Worm (Caenorhabditis elegans) whole organism, young adult: ENCODE results near the gene acd-4.

ENCODE experiments used
- B0019.2 ChIP-seq: fragments of 200-800 bp; sonication (Bioruptor generic); conservative IDR thresholded peaks from 2 replicates; pipeline ENCODE4 v1.3.6; 2022; ENCODE audit warnings: missing genetic modification reagents, missing genetic modification characterization, missing compliant biosample characterization
- C06A6.2 ChIP-seq: fragments of 200-800 bp; sonication (Bioruptor generic); conservative IDR thresholded peaks from 2 replicates; pipeline ENCODE4 v1.3.6; 2022; ENCODE audit warnings: missing genetic modification characterization, missing compliant biosample characterization
- F23B12.7 ChIP-seq: sonication (generic microtip); optimal IDR thresholded peaks from 2 replicates; lab custom pipeline; 2017; ENCODE audit warnings: missing genetic modification characterization, mild to moderate bottlenecking, missing compliant biosample characterization, antibody characterized with exemption, moderate library complexity; ENCODE audit not compliant: insufficient read depth
- F33H1.4 ChIP-seq: fragments of 200-800 bp; sonication (Bioruptor generic); IDR thresholded peaks from 2 replicates; pipeline ENCODE4 v1.3.6; 2022; ENCODE audit warnings: missing genetic modification reagents, missing genetic modification characterization, missing compliant biosample characterization
- F57C9.4 ChIP-seq: sonication (generic microtip); optimal IDR thresholded peaks from 2 replicates; lab custom pipeline; 2017; ENCODE audit warnings: mild to moderate bottlenecking, missing genetic modification characterization, missing compliant biosample characterization
- K12H6.12 ChIP-seq: fragments of 200-800 bp; sonication (Bioruptor generic); optimal IDR thresholded peaks from 2 replicates; lab custom pipeline; 2018; ENCODE audit warnings: mild to moderate bottlenecking, missing genetic modification characterization, missing compliant biosample characterization
- Y53G8AR.9 ChIP-seq: fragments of 200-800 bp; sonication (Bioruptor generic); conservative IDR thresholded peaks from 2 replicates; pipeline ENCODE4 v1.3.6; 2022; ENCODE audit warnings: missing genetic modification reagents, missing genetic modification characterization, missing compliant biosample characterization
- Y56A3A.18 ChIP-seq: fragments of 200-800 bp; sonication (Bioruptor generic); IDR thresholded peaks from 2 replicates; pipeline ENCODE4 v1.3.6; 2022; ENCODE audit warnings: missing genetic modification reagents, missing genetic modification characterization, missing compliant biosample characterization
- Y67H2A.10 ChIP-seq: fragments of 200-800 bp; sonication (Bioruptor generic); conservative IDR thresholded peaks from 2 replicates; pipeline ENCODE4 v1.3.6; 2022; ENCODE audit warnings: missing genetic modification reagents, missing genetic modification characterization, missing compliant biosample characterization
- ZK185.1 ChIP-seq: sonication (generic microtip); optimal IDR thresholded peaks from 2 replicates; lab custom pipeline; 2016; ENCODE audit warnings: mild to moderate bottlenecking, missing genetic modification characterization, missing compliant biosample characterization; ENCODE audit not compliant: poor library complexity, severe bottlenecking
- ama-1 ChIP-seq, 3 experiments: fragments of 150-350 bp in 1 of 3; sonication (generic microtip) in 2 of 3; optimal IDR thresholded peaks; 2 replicates each; lab custom pipeline; 2014 to 2018; ENCODE audit warnings: missing biosample characterization in 2 of 3, missing genetic modification characterization in 2 of 3, missing genetic modification reagents in 2 of 3
- attf-5 ChIP-seq: fragments of 200-800 bp; sonication (Bioruptor generic); optimal IDR thresholded peaks from 2 replicates; lab custom pipeline; 2018; ENCODE audit warnings: mild to moderate bottlenecking, missing genetic modification characterization, missing compliant biosample characterization
- cebp-1 ChIP-seq, 2 experiments: fragments of 200-800 bp in 1 of 2; sonication (Bioruptor generic) in 1 of 2; sonication (generic microtip) in 1 of 2; IDR thresholded peaks in 1 of 2; optimal IDR thresholded peaks in 1 of 2; 2 replicates each; pipeline versions ENCODE4 v1.3.6 to Lab custom; 2017 to 2022; ENCODE audit warnings: missing compliant biosample characterization in 2 of 2, missing genetic modification characterization in 2 of 2, mild to moderate bottlenecking in 1 of 2, missing genetic modification reagents in 1 of 2, moderate library complexity in 1 of 2
- fkh-3 ChIP-seq: sonication (generic microtip); optimal IDR thresholded peaks from 2 replicates; lab custom pipeline; 2016; ENCODE audit warnings: mild to moderate bottlenecking, missing genetic modification characterization, missing compliant biosample characterization
- gei-17 ChIP-seq: fragments of 200-800 bp; sonication (Bioruptor generic); optimal IDR thresholded peaks from 2 replicates; lab custom pipeline; 2018; ENCODE audit warnings: mild to moderate bottlenecking, missing genetic modification characterization, missing compliant biosample characterization
- hmg-1.2 ChIP-seq: fragments of 200-800 bp; sonication (Bioruptor generic); IDR thresholded peaks from 2 replicates; pipeline ENCODE4 v1.3.6; 2022; ENCODE audit warnings: missing genetic modification reagents, missing genetic modification characterization, missing compliant biosample characterization
- let-526 ChIP-seq: fragments of 200-800 bp; sonication (Bioruptor generic); IDR thresholded peaks from 2 replicates; pipeline ENCODE4 v1.3.6; 2022; ENCODE audit warnings: missing genetic modification reagents, missing genetic modification characterization, missing compliant biosample characterization
- let-607 ChIP-seq, 2 experiments: fragments of 200-800 bp in 1 of 2; sonication (Bioruptor generic) in 1 of 2; sonication (generic microtip) in 1 of 2; optimal IDR thresholded peaks; 2 replicates each; lab custom pipeline; 2016 to 2018; ENCODE audit warnings: mild to moderate bottlenecking in 2 of 2, missing compliant biosample characterization in 2 of 2, missing genetic modification characterization in 2 of 2, moderate library complexity in 2 of 2, missing genotype in 1 of 2
- lir-1 ChIP-seq: fragments of 200-800 bp; sonication (Bioruptor generic); conservative IDR thresholded peaks from 2 replicates; pipeline ENCODE4 v1.3.6; 2022; ENCODE audit warnings: missing genetic modification reagents, missing genetic modification characterization, missing compliant biosample characterization
- lsy-27 ChIP-seq: sonication (generic microtip); optimal IDR thresholded peaks from 2 replicates; lab custom pipeline; 2017; ENCODE audit warnings: missing genetic modification characterization, mild to moderate bottlenecking, missing compliant biosample characterization, antibody characterized with exemption, missing genotype, borderline replicate concordance; ENCODE audit not compliant: insufficient read depth
- madf-10 ChIP-seq: sonication (generic microtip); optimal IDR thresholded peaks from 2 replicates; lab custom pipeline; 2016; ENCODE audit warnings: mild to moderate bottlenecking, missing genetic modification characterization, missing compliant biosample characterization
- nfyb-1 ChIP-seq: fragments of 200-800 bp; sonication (Bioruptor generic); IDR thresholded peaks from 2 replicates; pipeline ENCODE4 v1.3.6; 2022; ENCODE audit warnings: missing genetic modification reagents, missing genetic modification characterization, missing compliant biosample characterization
- nhr-80 ChIP-seq: sonication (generic microtip); optimal IDR thresholded peaks from 2 replicates; lab custom pipeline; 2016; ENCODE audit warnings: missing genetic modification characterization, missing compliant biosample characterization
- pbrm-1 ChIP-seq: fragments of 200-800 bp; sonication (Bioruptor generic); IDR thresholded peaks from 2 replicates; pipeline ENCODE4 v1.3.6; 2022; ENCODE audit warnings: missing genetic modification reagents, missing genetic modification characterization, missing compliant biosample characterization
- pha-4 ChIP-seq: fragments of 150-350 bp; sonication (generic microtip); optimal IDR thresholded peaks from 2 replicates; lab custom pipeline; 2014; ENCODE audit warnings: missing biosample characterization, missing genetic modification reagents, missing genetic modification characterization
- rcor-1 ChIP-seq: fragments of 200-800 bp; sonication (Bioruptor generic); IDR thresholded peaks from 2 replicates; pipeline ENCODE4 v1.3.6; 2022; ENCODE audit warnings: missing genetic modification reagents, missing genetic modification characterization, missing compliant biosample characterization
- rec-8 ChIP-seq, 2 experiments: sonication (generic microtip); optimal IDR thresholded peaks; 2 replicates each; lab custom pipeline; 2016; ENCODE audit warnings: mild to moderate bottlenecking in 2 of 2, missing genetic modification characterization in 2 of 2, missing genetic modification reagents in 2 of 2, missing genotype in 2 of 2, missing biosample characterization in 1 of 2, missing compliant biosample characterization in 1 of 2, moderate library complexity in 1 of 2
- rpc-1 ChIP-seq, 2 experiments: fragments of 150-350 bp in 1 of 2; sonication (generic microtip) in 1 of 2; optimal IDR thresholded peaks; 2 replicates each; lab custom pipeline; 2014 to 2018; ENCODE audit warnings: missing biosample characterization in 1 of 2, missing genetic modification characterization in 1 of 2, missing genetic modification reagents in 1 of 2, missing genotype in 1 of 2
- snpc-4 ChIP-seq, 5 experiments: fragments of 150-350 bp in 1 of 5; sonication (generic microtip) in 4 of 5; optimal IDR thresholded peaks; 2 replicates each; lab custom pipeline; 2014 to 2018; ENCODE audit warnings: missing genetic modification characterization in 5 of 5, missing biosample characterization in 3 of 5, antibody characterized with exemption in 2 of 5, mild to moderate bottlenecking in 2 of 5, missing compliant biosample characterization in 2 of 5, missing genotype in 2 of 5, moderate library complexity in 2 of 5, missing genetic modification reagents in 1 of 5
- tlf-1 ChIP-seq: fragments of 200-800 bp; sonication (Bioruptor generic); optimal IDR thresholded peaks from 2 replicates; lab custom pipeline; 2018; ENCODE audit warnings: mild to moderate bottlenecking, missing genetic modification characterization, missing compliant biosample characterization
- unc-130 ChIP-seq: sonication (generic microtip); optimal IDR thresholded peaks from 2 replicates; lab custom pipeline; 2016; ENCODE audit warnings: missing genetic modification reagents, missing genetic modification characterization, missing compliant biosample characterization
- zim-3 ChIP-seq: sonication (generic microtip); optimal IDR thresholded peaks from 2 replicates; lab custom pipeline; 2017; ENCODE audit warnings: mild to moderate bottlenecking, missing genetic modification characterization, moderate library complexity, missing compliant biosample characterization
- ztf-18 ChIP-seq: sonication (generic microtip); optimal IDR thresholded peaks from 2 replicates; lab custom pipeline; 2016; ENCODE audit warnings: missing genotype, mild to moderate bottlenecking, missing genetic modification characterization, missing compliant biosample characterization
- ztf-25 ChIP-seq: fragments of 200-800 bp; sonication (Bioruptor generic); IDR thresholded peaks from 2 replicates; pipeline ENCODE4 v1.3.6; 2022; ENCODE audit warnings: missing genetic modification reagents, missing genetic modification characterization, missing compliant biosample characterization
- ztf-26 ChIP-seq: sonication (generic microtip); optimal IDR thresholded peaks from 2 replicates; lab custom pipeline; 2017; ENCODE audit warnings: missing genetic modification characterization, missing compliant biosample characterization

The acd-4 gene

DNA sequence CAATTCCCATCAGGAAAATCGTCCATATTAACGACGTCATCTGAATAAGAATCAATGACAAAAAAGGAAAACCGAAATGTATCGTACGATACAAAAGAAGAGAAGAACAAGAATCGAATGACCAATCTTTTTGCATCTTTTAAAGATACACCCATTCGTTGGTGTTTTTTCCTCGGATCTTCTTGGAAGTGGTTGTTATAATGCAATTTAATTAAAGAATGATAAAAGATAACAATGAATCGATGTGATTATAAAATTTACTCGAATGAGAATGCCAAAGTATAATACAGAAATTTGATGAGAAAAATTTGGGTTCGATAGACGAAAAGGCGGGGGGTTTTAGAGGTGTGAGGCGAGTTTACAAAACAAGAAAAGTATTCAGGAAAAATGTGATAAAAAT lies 9.0 kb upstream of the acd-4 start, which contains the start of gene F41E6.12:
TSS of gene F41E6.12 (minus strand) at position 101 of the 400 bp plus-strand sequence.
- no peak for TF ChIP-seq B0019.2 (GFP tag; lab: Robert Waterston, UW)
- 0 out of 2 replicates have a peak, but pooled peaks have one; percentile 3 for TF ChIP-seq F33H1.4 (GFP tag; lab: Robert Waterston, UW)
- no peak for TF ChIP-seq let-607 (tag; optimal IDR thresholded peaks at IDR 0.05; lab: Kevin White, UChicago)
- peak; percentile 47 for TF ChIP-seq tlf-1
- no peak for TF ChIP-seq F57C9.4 (tag; lab: Kevin White, UChicago)
- TF ChIP-seq rcor-1 (GFP tag; lab: Robert Waterston, UW), result 0 out of 2 replicates have a peak, but pooled peaks have one; percentile 15
- TF ChIP-seq ama-1 (optimal IDR thresholded peaks at IDR 0.05; lab: Kevin White, UChicago), result peak; percentile 69
- no peak for TF ChIP-seq ama-1 (GFP tag; optimal IDR thresholded peaks at IDR 0.05; lab: Kevin White, UChicago)
- no peak for TF ChIP-seq ztf-18 (tag; lab: Kevin White, UChicago)
- TF ChIP-seq ztf-26, result no peak
- TF ChIP-seq Y53G8AR.9 (GFP tag; lab: Robert Waterston, UW), result peak; percentile 41; the same call in 1 of the 2 replicates
- TF ChIP-seq unc-130 (GFP tag; lab: Kevin White, UChicago), result no peak

DNA sequence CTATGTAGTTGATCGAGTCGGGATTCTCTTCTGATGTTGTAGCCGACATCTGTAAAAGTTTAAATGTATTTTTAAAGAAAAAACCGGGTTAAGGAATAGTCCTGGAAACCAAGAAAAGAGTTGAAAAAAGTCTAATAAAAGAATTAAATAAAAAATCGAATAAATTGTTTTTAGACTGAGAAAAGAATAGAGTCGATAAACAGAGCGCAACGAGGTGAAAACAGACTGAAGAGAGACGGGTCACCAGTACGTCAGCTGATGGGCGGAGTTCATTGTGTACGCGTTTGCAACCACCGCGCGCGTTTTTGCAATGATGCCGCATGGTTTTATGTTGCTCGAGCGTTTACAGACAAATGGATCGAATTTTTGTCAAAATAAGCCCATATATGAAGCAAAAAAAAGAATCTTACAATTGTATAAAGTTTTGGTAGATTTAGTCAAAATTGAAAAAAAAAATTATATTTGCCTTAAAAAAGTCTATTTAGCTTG lies 6.7 kb upstream of the acd-4 start, which contains the start of gene atg-18:
TSS of gene atg-18 (minus strand) at position 51 of the 489 bp plus-strand sequence.
- peak; percentile 26 for TF ChIP-seq pha-4 (tag; lab: Kevin White, UChicago)
- peak; percentile 82 for TF ChIP-seq nhr-80 (tag; lab: Kevin White, UChicago)
- TF ChIP-seq hmg-1.2 (GFP tag; lab: Robert Waterston, UW), result peak; percentile 31; the same call in 1 of the 2 replicates
- TF ChIP-seq ama-1 (optimal IDR thresholded peaks at IDR 0.05; lab: Kevin White, UChicago), result no peak
- TF ChIP-seq ama-1 (GFP tag; optimal IDR thresholded peaks at IDR 0.05; lab: Kevin White, UChicago), result no peak
- peak; percentile 78 for TF ChIP-seq madf-10 (tag; lab: Kevin White, UChicago)
- TF ChIP-seq lsy-27, result no peak
- peak; percentile 63 for TF ChIP-seq F23B12.7 (tag; lab: Kevin White, UChicago)
- TF ChIP-seq gei-17 (GFP tag; lab: Kevin White, UChicago), result no peak
- TF ChIP-seq zim-3 (tag; lab: Kevin White, UChicago), result no peak
- peak; percentile 41; the same call in 1 of the 2 replicates for TF ChIP-seq Y56A3A.18
- peak; percentile 66; the same call in 1 of the 2 replicates for TF ChIP-seq nfyb-1 (GFP tag; lab: Robert Waterston, UW)
- TF ChIP-seq lir-1 (GFP tag; lab: Robert Waterston, UW), result 0 out of 2 replicates have a peak, but pooled peaks have one; percentile 16
- TF ChIP-seq C06A6.2 (GFP tag; lab: Robert Waterston, UW), result no peak
- TF ChIP-seq snpc-4 (GFP tag; optimal IDR thresholded peaks at IDR 0.05; lab: Kevin White, UChicago), result no peak
- peak in 1 of 4 experiments; percentile 26 for TF ChIP-seq snpc-4 (tag; optimal IDR thresholded peaks at IDR 0.05; lab: Kevin White, UChicago)
- peak; percentile 68 for TF ChIP-seq pbrm-1 (GFP tag; lab: Robert Waterston, UW)
- TF ChIP-seq cebp-1 (GFP tag; IDR thresholded peaks at IDR 0.05; lab: Robert Waterston, UW), result 0 out of 2 replicates have a peak, but pooled peaks have one; percentile 15
- no peak for TF ChIP-seq cebp-1 (tag; optimal IDR thresholded peaks at IDR 0.05; lab: Kevin White, UChicago)
- 0 out of 2 replicates have a peak, but pooled peaks have one; percentile 9 for TF ChIP-seq ztf-25 (GFP tag; lab: Robert Waterston, UW)
- TF ChIP-seq ZK185.1 (tag; lab: Kevin White, UChicago), result peak; percentile 11
- no peak for TF ChIP-seq let-526 (GFP tag; lab: Robert Waterston, UW)
- peak; percentile 49 for TF ChIP-seq attf-5 (GFP tag; lab: Kevin White, UChicago)
- TF ChIP-seq fkh-3, result no peak
- peak; percentile 56 for TF ChIP-seq K12H6.12 (tag; lab: Kevin White, UChicago)
- TF ChIP-seq rpc-1 (optimal IDR thresholded peaks at IDR 0.05; lab: Kevin White, UChicago), result peak; percentile 31
- no peak for TF ChIP-seq rpc-1 (tag; optimal IDR thresholded peaks at IDR 0.05; lab: Kevin White, UChicago)
- TF ChIP-seq rec-8 (tag; optimal IDR thresholded peaks at IDR 0.05; lab: Kevin White, UChicago), result no peak
- TF ChIP-seq ztf-18 (tag; lab: Kevin White, UChicago), result peak; percentile 41
- TF ChIP-seq Y67H2A.10 (GFP tag; lab: Robert Waterston, UW), result 0 out of 2 replicates have a peak, but pooled peaks have one; percentile 52
- TF ChIP-seq Y53G8AR.9 (GFP tag; lab: Robert Waterston, UW), result no peak
